Fruit fly (Drosophila melanogaster): ENCODE data around the gene CG9451.

The CG9451 gene

DNA sequence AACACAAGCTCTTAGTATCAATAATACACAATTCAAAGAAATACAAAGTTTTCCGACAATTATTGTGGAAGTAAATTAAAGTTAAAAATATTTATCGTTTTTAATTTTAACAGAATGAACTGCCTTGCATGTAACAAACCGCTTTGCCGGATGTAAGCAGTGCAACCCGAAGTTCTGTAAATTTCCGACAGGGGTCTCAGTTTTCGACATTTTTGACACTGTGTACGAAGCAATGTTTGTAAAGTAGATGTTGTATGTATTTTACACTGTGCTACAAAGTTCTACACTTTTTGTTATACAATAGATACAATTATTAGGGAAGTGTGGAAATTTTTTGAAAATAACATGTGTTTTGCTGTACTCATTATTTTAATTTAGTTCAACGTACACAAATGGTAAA lies 15.9 kb upstream of the CG9451 start (continued):
- TF ChIP-seq CG10321 (GFP tag; IDR thresholded peaks at IDR 0.05) (peak; percentile 74), B-H1 (GFP tag; IDR thresholded peaks at IDR 0.05) (peak; percentile 84), CG7839 (tag; optimal IDR thresholded peaks at IDR 0.05) (peak; percentile 88), Camta (GFP tag; optimal IDR thresholded peaks at IDR 0.05) (peak; percentile 97), Usf (GFP tag; optimal IDR thresholded peaks at IDR 0.05) (peak; percentile 70), CG3726 (GFP tag; IDR thresholded peaks at IDR 0.05) (peak; percentile 89; the same call in 2 of the 3 replicates), CG12659 (GFP tag; optimal IDR thresholded peaks at IDR 0.05) (peak; percentile 81), CG3065 (GFP tag; optimal IDR thresholded peaks at IDR 0.05) (peak; percentile 70), CG2199 (GFP tag; IDR thresholded peaks at IDR 0.05) (peak; percentile 98), CG10543 (GFP tag; optimal IDR thresholded peaks at IDR 0.05) (peak; percentile 87), tio (GFP tag; optimal IDR thresholded peaks at IDR 0.05) (peak; percentile 65), Optix (GFP tag; IDR thresholded peaks at IDR 0.05) (peak; percentile 90), en (GFP tag; optimal IDR thresholded peaks at IDR 0.05) (peak; percentile 90), CG11085 (GFP tag; IDR thresholded peaks at IDR 0.05) (peak; percentile 97), CG7372 (GFP tag; IDR thresholded peaks at IDR 0.05) (peak; percentile 91), Nf-YC (tag; optimal IDR thresholded peaks at IDR 0.05) (no peak), trem (tag; optimal IDR thresholded peaks at IDR 0.05) (peak; percentile 75), Max (GFP tag; optimal IDR thresholded peaks at IDR 0.05) (peak; percentile 86), Meics (GFP tag; optimal IDR thresholded peaks at IDR 0.05) (peak; percentile 92), CG14014 (GFP tag; IDR thresholded peaks at IDR 0.05) (peak; percentile 85; the same call in 1 of the 2 replicates), wdn (GFP tag; IDR thresholded peaks at IDR 0.05) (peak; percentile 87), CG8478 (optimal IDR thresholded peaks at IDR 0.05) (peak; percentile 84), CG3838 (GFP tag; optimal IDR thresholded peaks at IDR 0.05) (peak; percentile 60), CG17359 (tag; optimal IDR thresholded peaks at IDR 0.05) (peak; percentile 80), NFAT (GFP tag; IDR thresholded peaks at IDR 0.05) (peak; percentile 97), wor (GFP tag; IDR thresholded peaks at IDR 0.05) (peak; percentile 60), btn (GFP tag; optimal IDR thresholded peaks at IDR 0.05) (peak; percentile 85), dimm (GFP tag; IDR thresholded peaks at IDR 0.05) (peak; percentile 82), CG12104 (GFP tag; optimal IDR thresholded peaks at IDR 0.05) (peak; percentile 86), tup (GFP tag; optimal IDR thresholded peaks at IDR 0.05) (no peak), kah (GFP tag; optimal IDR thresholded peaks at IDR 0.05) (no peak), CG12769 (tag; optimal IDR thresholded peaks at IDR 0.05) (peak; percentile 68), CG31365 (tag; optimal IDR thresholded peaks at IDR 0.05) (peak; percentile 98), crol (GFP tag; IDR thresholded peaks at IDR 0.05) (no peak; the same call in 1 of the 2 replicates), CoRest (tag; optimal IDR thresholded peaks at IDR 0.05) (peak; percentile 83), ash1 (GFP tag; optimal IDR thresholded peaks at IDR 0.05) (peak; percentile 86), Dek (tag; optimal IDR thresholded peaks at IDR 0.05) (peak; percentile 84), lab (GFP tag; optimal IDR thresholded peaks at IDR 0.05) (peak; percentile 93), CG10654 (GFP tag; optimal IDR thresholded peaks at IDR 0.05) (peak; percentile 97), Gug (GFP tag; IDR thresholded peaks at IDR 0.05) (peak; percentile 93; the same call in 3 of the 4 replicates), CG7556 (GFP tag; optimal IDR thresholded peaks at IDR 0.05) (no peak), tgo (GFP tag; IDR thresholded peaks at IDR 0.05) (peak; percentile 91), toy (GFP tag; IDR thresholded peaks at IDR 0.05) (peak; percentile 88), dmrt11E (tag; optimal IDR thresholded peaks at IDR 0.05) (peak; percentile 79), Doc2 (GFP tag; IDR thresholded peaks at IDR 0.05) (peak; percentile 93), CG4360 (GFP tag; IDR thresholded peaks at IDR 0.05) (no peak), CG11560 (tag; IDR thresholded peaks at IDR 0.05) (peak; percentile 77; the same call in 2 of the 3 replicates), Gsc (GFP tag; IDR thresholded peaks at IDR 0.05) (peak; percentile 76), Lhr (GFP tag; optimal IDR thresholded peaks at IDR 0.05) (peak; percentile 83), fd3F (GFP tag; optimal IDR thresholded peaks at IDR 0.05) (peak; percentile 79), NfI (GFP tag; optimal IDR thresholded peaks at IDR 0.05) (peak; percentile 93), MESR4 (GFP tag; optimal IDR thresholded peaks at IDR 0.05) (no peak)
